Worm (Caenorhabditis elegans): Measurements from ENCODE around the gene ZK899.2.
"Not testable (repeated sequence)": the region's sequence is repeated elsewhere in the genome, so short reads cannot be mapped to it uniquely, and the experiment has no call there.

ce11 chrX:9463045-9463444 lies 11.3 kb upstream of the ZK899.2 start, which contains the start of gene ZK899.6:
- not testable (repeated sequence) for TF ChIP-seq pha-4 (tag; optimal IDR thresholded peaks at IDR 0.05); mep-1 (tag; optimal IDR thresholded peaks at IDR 0.05); nhr-28 (tag; optimal IDR thresholded peaks at IDR 0.05); M03D4.4 (tag; optimal IDR thresholded peaks at IDR 0.05); elt-1 (tag; optimal IDR thresholded peaks at IDR 0.05; ENCODE audit: borderline replicate concordance, insufficient read depth)
